Worm (Caenorhabditis elegans) whole organism, L3 larva: ENCODE measurements around the gene idpc-3.

Experiments
- ama-1 ChIP-seq: fragments of 150-350 bp; optimal IDR thresholded peaks from 2 replicates; lab custom pipeline; 2018
- fkh-2 ChIP-seq: fragments of 150-350 bp; optimal IDR thresholded peaks from 2 replicates; lab custom pipeline; 2014; ENCODE audit warnings: missing biosample characterization, missing genetic modification reagents, missing genetic modification characterization
- nfya-1 ChIP-seq: sonication (generic microtip); optimal IDR thresholded peaks from 2 replicates; lab custom pipeline; 2017; ENCODE audit warnings: missing genetic modification characterization, mild to moderate bottlenecking, missing compliant biosample characterization, antibody characterized with exemption, moderate library complexity; ENCODE audit not compliant: insufficient read depth
- nhr-12 ChIP-seq: fragments of 150-350 bp; optimal IDR thresholded peaks from 2 replicates; lab custom pipeline; 2014; ENCODE audit warnings: missing biosample characterization, missing genetic modification characterization
- nhr-237 ChIP-seq: fragments of 150-350 bp; optimal IDR thresholded peaks from 2 replicates; lab custom pipeline; 2014; ENCODE audit warnings: missing biosample characterization, missing genetic modification characterization
- nhr-28 ChIP-seq: fragments of 150-350 bp; optimal IDR thresholded peaks from 2 replicates; lab custom pipeline; 2014; ENCODE audit warnings: missing biosample characterization, missing genetic modification characterization
- tbx-2 ChIP-seq: sonication (generic microtip); optimal IDR thresholded peaks from 2 replicates; lab custom pipeline; 2016; ENCODE audit warnings: mild to moderate bottlenecking, missing genetic modification characterization, missing compliant biosample characterization

- TF ChIP-seq ama-1 (lab: Kevin White, UChicago) (no peak), fkh-2 (tag; lab: Kevin White, UChicago) (no peak), nhr-12 (tag; lab: Kevin White, UChicago) (no peak), nhr-237 (tag; lab: Kevin White, UChicago) (no peak), tbx-2 (tag; lab: Kevin White, UChicago) (no peak), nhr-28 (tag; lab: Kevin White, UChicago) (no peak), nfya-1 (tag; lab: Kevin White, UChicago) (no peak)
Measured at ce11 chrV:9625604-9626446, 3.2 kb downstream of the idpc-3 start, which contains the start of gene T06E4.7.
